Fruit fly (Drosophila melanogaster) whole organism: ENCODE measurements around the gene Art2.

ENCODE experiments used
- CG8478 ChIP-seq: fragments of >200 bp; optimal IDR thresholded peaks from 2 replicates; lab custom pipeline; 2018; ENCODE audit warnings: inconsistent platforms
- Dll ChIP-seq: fragments of >200 bp; optimal IDR thresholded peaks from 2 replicates; lab custom pipeline; 2017
- EcR ChIP-seq, 2 experiments: fragments of >200 bp; optimal IDR thresholded peaks; 2 replicates each; lab custom pipeline; 2017; ENCODE audit warnings: missing biosample characterization in 2 of 2, missing genetic modification characterization in 2 of 2, missing genetic modification reagents in 2 of 2
- pan ChIP-seq: fragments of >200 bp; optimal IDR thresholded peaks from 2 replicates; lab custom pipeline; 2017
- psq ChIP-seq: fragments of >200 bp; optimal IDR thresholded peaks from 2 replicates; lab custom pipeline; 2017
- usp ChIP-seq: fragments of >200 bp; optimal IDR thresholded peaks from 2 replicates; lab custom pipeline; 2017; ENCODE audit warnings: missing biosample characterization, missing genetic modification characterization, mixed read lengths

Art2 gene

dm6 chr2L:4282339-4282680 lies 1.2 kb upstream of the Art2 start:
- TF ChIP-seq CG8478 (lab: Kevin White, UChicago): no peak
- TF ChIP-seq EcR (GFP tag; optimal IDR thresholded peaks at IDR 0.05; lab: Kevin White, UChicago): no peak
- TF ChIP-seq psq (lab: Kevin White, UChicago): no peak
- no peak for TF ChIP-seq pan
- no peak for TF ChIP-seq usp
- TF ChIP-seq Dll (lab: Kevin White, UChicago): no peak

dm6 chr2L:4281810-4282209 lies 686 bp upstream of the Art2 start:
- TF ChIP-seq pan (no peak), psq (lab: Kevin White, UChicago) (no peak), usp (no peak), CG8478 (lab: Kevin White, UChicago) (no peak), Dll (lab: Kevin White, UChicago) (no peak), EcR (GFP tag; optimal IDR thresholded peaks at IDR 0.05; lab: Kevin White, UChicago) (no peak)

dm6 chr2L:4257272-4257671 lies 23.9 kb downstream of the Art2 start, which contains the start of gene CG15425:
Gene CG15425 (plus strand): TSS chr2L:4257572.
- no peak for TF ChIP-seq pan
- no peak for TF ChIP-seq EcR (GFP tag; optimal IDR thresholded peaks at IDR 0.05; lab: Kevin White, UChicago)
- TF ChIP-seq usp: no peak
- TF ChIP-seq psq (lab: Kevin White, UChicago): no peak
- no peak for TF ChIP-seq Dll (lab: Kevin White, UChicago)
- no peak for TF ChIP-seq CG8478 (lab: Kevin White, UChicago)

DNA sequence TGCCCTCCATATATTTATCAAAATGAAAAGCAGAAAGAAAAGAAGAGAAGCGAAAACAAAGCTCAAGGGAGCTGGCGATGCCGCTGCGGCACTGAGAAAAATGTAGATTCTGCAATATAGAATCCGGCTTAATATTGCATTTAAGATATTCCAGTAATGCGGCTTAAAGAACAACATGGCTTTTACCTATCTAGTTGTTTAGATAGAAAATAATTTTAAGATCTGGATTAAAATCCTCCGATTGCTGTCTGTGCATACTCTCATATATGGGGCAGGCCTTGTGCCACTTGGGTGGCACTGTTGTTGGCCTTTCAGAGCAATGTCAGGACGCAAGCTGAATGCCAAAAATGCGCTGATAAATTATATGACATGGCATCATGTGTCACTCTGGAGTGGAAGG lies 26.2 kb downstream of the Art2 start:
- TF ChIP-seq psq (lab: Kevin White, UChicago) (no peak), usp (no peak), Dll (lab: Kevin White, UChicago) (no peak)

dm6 chr2L:4252832-4253473 lies 28.2 kb downstream of the Art2 start:
- TF ChIP-seq Dll (lab: Kevin White, UChicago) (no peak), psq (lab: Kevin White, UChicago) (no peak), CG8478 (lab: Kevin White, UChicago) (no peak), pan (no peak)

DNA sequence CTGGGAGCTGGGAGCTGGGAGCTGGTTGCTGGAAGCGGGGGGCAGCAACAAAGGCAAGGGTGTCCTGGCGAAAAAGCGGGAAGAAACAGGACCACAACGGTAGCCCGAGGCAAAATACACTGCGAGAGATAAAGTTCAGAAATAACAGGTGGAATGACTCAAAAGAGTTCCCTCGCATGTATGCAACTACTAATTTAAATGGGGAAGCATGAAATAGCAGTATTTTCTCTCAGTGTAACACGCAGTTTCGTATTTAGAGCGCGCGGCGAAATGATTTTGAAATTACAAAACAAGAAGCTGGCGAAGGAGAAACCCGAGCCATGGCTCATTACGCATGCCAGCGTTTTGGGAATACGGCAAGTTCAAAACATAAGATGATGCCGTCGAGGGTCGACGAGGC lies 32.8 kb downstream of the Art2 start:
- no peak for TF ChIP-seq psq (lab: Kevin White, UChicago)
- TF ChIP-seq EcR (GFP tag; optimal IDR thresholded peaks at IDR 0.05; lab: Kevin White, UChicago): no peak
- TF ChIP-seq CG8478 (lab: Kevin White, UChicago): no peak
- TF ChIP-seq pan: no peak
- TF ChIP-seq Dll (lab: Kevin White, UChicago): no peak
- no peak for TF ChIP-seq usp

- no peak for TF ChIP-seq EcR (GFP tag; optimal IDR thresholded peaks at IDR 0.05; lab: Kevin White, UChicago)
Observed at dm6 chr2L:4246376-4246775, 34.7 kb downstream of the Art2 start.

dm6 chr2L:4241513-4241912 lies 39.6 kb downstream of the Art2 start:
- TF ChIP-seq usp (no peak), CG8478 (lab: Kevin White, UChicago) (no peak), pan (no peak), EcR (GFP tag; optimal IDR thresholded peaks at IDR 0.05; lab: Kevin White, UChicago) (no peak), psq (lab: Kevin White, UChicago) (no peak), Dll (lab: Kevin White, UChicago) (no peak)

dm6 chr2L:4230562-4230961 lies 50.6 kb downstream of the Art2 start:
- TF ChIP-seq EcR (GFP tag; optimal IDR thresholded peaks at IDR 0.05; lab: Kevin White, UChicago) (no peak), usp (no peak), Dll (lab: Kevin White, UChicago) (no peak), CG8478 (lab: Kevin White, UChicago) (no peak), psq (lab: Kevin White, UChicago) (no peak), pan (no peak)
